Fruit fly (Drosophila melanogaster) whole organism, pupa: Measurements from ENCODE around the gene CG15865.

Experiments
- CG10348 ChIP-seq: fragments of 200-800 bp; sonication (Bioruptor generic); IDR thresholded peaks from 2 replicates; pipeline ENCODE4 v1.3.6; 2022; ENCODE audit warnings: missing biosample characterization, missing genetic modification characterization
- CG15710 ChIP-seq: fragments of 200-800 bp; sonication (Bioruptor generic); optimal IDR thresholded peaks from 2 replicates; lab custom pipeline; 2018; ENCODE audit warnings: missing biosample characterization, mild to moderate bottlenecking, missing genetic modification characterization, moderate library complexity
- CG17806 ChIP-seq: fragments of 200-800 bp; sonication (Bioruptor generic); optimal IDR thresholded peaks from 2 replicates; lab custom pipeline; 2018; ENCODE audit warnings: missing biosample characterization, mild to moderate bottlenecking, missing genetic modification characterization, moderate library complexity
- CG4496 ChIP-seq: fragments of 200-800 bp; sonication (Bioruptor generic); IDR thresholded peaks from 3 replicates; pipeline ENCODE4 v1.3.6; 2022; ENCODE audit warnings: missing biosample characterization, missing genetic modification characterization
- CG8159 ChIP-seq: fragments of 200-800 bp; sonication (Bioruptor generic); optimal IDR thresholded peaks from 3 replicates; lab custom pipeline; 2018; ENCODE audit warnings: missing biosample characterization, mild to moderate bottlenecking, missing genetic modification characterization, moderate library complexity
- CG8301 ChIP-seq: fragments of 200-800 bp; sonication (Bioruptor generic); optimal IDR thresholded peaks from 2 replicates; lab custom pipeline; 2018; ENCODE audit warnings: missing biosample characterization, mild to moderate bottlenecking, missing genetic modification characterization
- EcR ChIP-seq: fragments of 200-800 bp; sonication (Bioruptor generic); optimal IDR thresholded peaks from 3 replicates; lab custom pipeline; 2019; ENCODE audit warnings: missing biosample characterization, missing genetic modification characterization, mild to moderate bottlenecking, moderate library complexity, missing genetic modification reagents
- Ets98B ChIP-seq: fragments of 200-800 bp; sonication (Bioruptor generic); IDR thresholded peaks from 2 replicates; pipeline ENCODE4 v1.3.6; 2022; ENCODE audit warnings: missing biosample characterization, missing genetic modification characterization
- Pif1B ChIP-seq: fragments of 200-800 bp; sonication (Bioruptor generic); optimal IDR thresholded peaks from 3 replicates; lab custom pipeline; 2016; ENCODE audit warnings: missing biosample characterization, missing genetic modification characterization
- fd96Ca ChIP-seq: fragments of 200-800 bp; sonication (Bioruptor generic); IDR thresholded peaks from 3 replicates; pipeline ENCODE4 v1.3.6; 2022; ENCODE audit warnings: missing biosample characterization, missing genetic modification characterization
- gl ChIP-seq: fragments of 200-800 bp; sonication (Bioruptor generic); optimal IDR thresholded peaks from 2 replicates; lab custom pipeline; 2018; ENCODE audit warnings: missing biosample characterization, mild to moderate bottlenecking, missing genetic modification characterization

DNA sequence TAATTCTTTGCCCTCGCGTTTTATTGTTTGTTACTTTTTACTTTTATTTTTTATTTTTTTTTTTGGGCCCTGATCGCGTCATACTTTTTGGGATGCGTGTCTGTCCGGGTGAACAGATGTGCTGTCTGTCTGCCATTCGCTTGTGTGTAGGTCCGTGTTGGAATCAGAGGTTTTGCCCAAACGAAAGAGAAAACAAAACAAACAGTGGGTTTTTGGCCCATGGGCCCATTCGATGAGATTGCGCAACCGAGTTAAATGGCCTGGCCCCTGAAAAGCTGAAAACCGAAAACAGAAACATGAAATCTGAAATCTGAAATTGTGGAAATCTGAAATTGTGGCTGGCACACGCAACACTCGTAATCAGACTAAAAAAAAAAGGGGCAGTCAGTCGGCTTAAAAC is 18.8 kb downstream of the CG15865 start:
- no peak for TF ChIP-seq CG17806 (tag; lab: Kevin White, UChicago)
- no peak for TF ChIP-seq Ets98B (GFP tag; lab: Robert Waterston, UW)
- no peak for TF ChIP-seq CG15710
- TF ChIP-seq CG10348: no peak
- no peak for TF ChIP-seq CG4496 (GFP tag; lab: Robert Waterston, UW)
- TF ChIP-seq CG8159: no peak
- no peak for TF ChIP-seq fd96Ca
- no peak for TF ChIP-seq CG8301
- no peak for TF ChIP-seq gl (tag; lab: Kevin White, UChicago)
- no peak for TF ChIP-seq EcR
- TF ChIP-seq Pif1B (GFP tag; lab: Kevin White, UChicago): no peak
